Fruit fly (Drosophila melanogaster) Kc167 (cell line): Measurements from ENCODE around the gene Sfp24Bd.

Experiments used
- Myc ChIP-seq: fragments of >200 bp; optimal IDR thresholded peaks from 2 replicates; lab custom pipeline; 2017; ENCODE audit warnings: missing external identifiers
- h ChIP-seq: fragments of >200 bp; optimal IDR thresholded peaks from 3 replicates; lab custom pipeline; 2018; ENCODE audit warnings: missing external identifiers
- insv ChIP-seq: fragments of >200 bp; optimal IDR thresholded peaks from 3 replicates; lab custom pipeline; 2018; ENCODE audit warnings: missing external identifiers

- no peak for TF ChIP-seq h
- TF ChIP-seq insv (lab: Kevin White, UChicago): no peak
- no peak for TF ChIP-seq Myc (lab: Kevin White, UChicago)
These were observed 13.8 kb downstream of the Sfp24Bd start for dm6 chr2L:3654956-3655618.
